Fruit fly (Drosophila melanogaster) Kc167 (cell line): ENCODE measurements around the gene CG12155.
A peak's percentile ranks its signal among the peaks of the same experiment; 100 is the strongest.

Source experiments
- Myc ChIP-seq: fragments of >200 bp; optimal IDR thresholded peaks from 2 replicates; lab custom pipeline; 2017; ENCODE audit warnings: missing external identifiers
- Sin3A ChIP-seq: fragments of >200 bp; optimal IDR thresholded peaks from 2 replicates; lab custom pipeline; 2018; ENCODE audit warnings: missing external identifiers
- h ChIP-seq: fragments of >200 bp; optimal IDR thresholded peaks from 3 replicates; lab custom pipeline; 2018; ENCODE audit warnings: missing external identifiers
- insv ChIP-seq: fragments of >200 bp; optimal IDR thresholded peaks from 3 replicates; lab custom pipeline; 2018; ENCODE audit warnings: missing external identifiers
- psq ChIP-seq: fragments of >200 bp; optimal IDR thresholded peaks from 2 replicates; lab custom pipeline; 2017; ENCODE audit warnings: missing external identifiers
- ttk ChIP-seq: sonication (Bioruptor generic); optimal IDR thresholded peaks from 2 replicates; lab custom pipeline; 2017; ENCODE audit warnings: missing external identifiers

The CG12155 gene

DNA sequence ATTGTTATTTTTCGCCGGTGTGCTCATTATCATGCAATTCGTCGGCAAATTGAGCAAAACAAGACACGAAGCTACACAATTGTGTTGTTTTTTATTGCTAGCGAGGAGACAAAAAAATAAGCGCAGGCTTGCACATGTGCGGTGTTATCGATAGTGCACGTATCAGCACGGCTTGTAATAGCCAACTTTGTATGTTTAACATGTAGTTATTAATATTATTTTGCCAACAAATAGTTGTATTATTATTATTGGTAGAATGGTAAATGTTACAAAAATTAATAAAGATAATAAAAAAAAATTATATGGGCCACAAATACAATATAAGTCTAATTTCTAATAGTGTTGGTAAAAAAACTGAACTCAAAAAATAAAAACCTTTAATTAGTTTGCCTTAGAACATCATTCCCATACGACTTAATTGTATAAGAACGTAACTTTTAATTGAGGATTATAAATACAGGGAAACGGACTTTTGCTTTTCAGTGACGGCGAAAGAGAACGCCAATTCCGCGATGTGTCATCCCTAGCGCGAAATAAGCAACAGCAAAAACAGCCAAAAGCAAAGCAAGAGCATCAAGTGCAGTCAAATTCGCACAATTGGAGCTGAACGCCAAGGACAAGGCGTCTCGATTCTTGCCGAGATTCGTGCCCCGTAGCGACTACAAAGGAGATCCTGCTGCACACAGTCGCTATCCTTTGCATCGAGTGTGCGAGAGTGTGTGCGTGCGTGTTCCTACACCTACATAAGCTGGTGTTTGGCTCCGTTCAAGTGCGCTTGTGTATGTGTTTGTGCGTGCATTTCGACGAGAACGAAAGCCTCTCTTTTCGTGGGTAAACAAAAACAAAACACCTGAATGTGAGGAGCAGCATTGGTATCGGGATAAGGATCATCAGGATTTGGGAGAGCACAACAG, at the start of gene CG12155, which contains the start of gene NELF-B:
TSS of gene CG12155 (plus strand) at position 505 of the 914 bp plus-strand sequence.
TSS of gene NELF-B (minus strand) at position 111 of the 914 bp plus-strand sequence.
- no peak for TF ChIP-seq Myc (lab: Kevin White, UChicago)
- peak; percentile 20 for TF ChIP-seq h (lab: Kevin White, UChicago)
- TF ChIP-seq insv (lab: Kevin White, UChicago): no peak
- no peak for TF ChIP-seq ttk (lab: Kevin White, UChicago)
- TF ChIP-seq psq (lab: Kevin White, UChicago): no peak
- TF ChIP-seq Sin3A (lab: Kevin White, UChicago): no peak

DNA sequence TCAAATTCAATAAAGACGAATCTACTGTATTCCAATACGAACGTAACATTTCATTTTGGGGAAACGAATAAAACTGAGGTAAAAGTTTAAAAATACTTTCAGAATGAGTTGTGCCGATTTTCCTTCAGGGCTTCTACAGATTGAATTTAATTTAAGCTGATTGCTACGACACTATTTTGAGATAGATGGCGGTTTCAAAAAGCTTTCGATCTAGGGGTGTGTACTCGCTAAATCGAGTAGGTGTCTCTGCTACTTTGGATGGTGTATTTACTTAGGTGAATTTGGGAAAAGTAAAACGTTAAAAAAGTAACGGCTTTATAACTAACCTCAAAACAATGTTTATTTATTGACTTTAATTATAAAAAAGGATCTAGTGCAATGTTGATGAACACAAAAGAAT, 49.7 kb upstream of the CG12155 start:
- TF ChIP-seq psq (lab: Kevin White, UChicago) (no peak), ttk (lab: Kevin White, UChicago) (no peak), Myc (lab: Kevin White, UChicago) (no peak), insv (lab: Kevin White, UChicago) (no peak), Sin3A (lab: Kevin White, UChicago) (no peak), h (lab: Kevin White, UChicago) (no peak)

DNA sequence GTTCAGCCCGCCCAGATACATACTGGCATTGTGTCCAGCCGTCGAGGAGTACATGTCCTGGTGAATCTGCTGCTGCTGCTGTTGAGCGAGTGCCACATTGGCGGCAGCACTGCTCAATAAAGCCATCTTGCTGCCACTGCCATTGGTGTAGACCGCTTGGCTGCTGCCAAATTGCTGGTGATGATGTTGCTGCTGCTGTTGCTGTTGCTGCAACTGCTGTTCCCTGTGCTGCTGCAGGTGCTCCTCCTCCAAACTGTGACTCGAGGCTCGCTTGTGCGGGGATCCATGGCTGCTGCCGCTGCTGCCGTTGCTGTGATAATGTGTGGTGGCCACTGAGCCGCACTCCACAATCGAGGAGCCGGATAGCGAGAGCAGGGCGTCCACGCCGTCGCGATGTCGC, 42.5 kb upstream of the CG12155 start:
- TF ChIP-seq Sin3A (lab: Kevin White, UChicago) (no peak), insv (lab: Kevin White, UChicago) (no peak), ttk (lab: Kevin White, UChicago) (no peak), Myc (lab: Kevin White, UChicago) (no peak), h (lab: Kevin White, UChicago) (no peak), psq (lab: Kevin White, UChicago) (no peak)

DNA sequence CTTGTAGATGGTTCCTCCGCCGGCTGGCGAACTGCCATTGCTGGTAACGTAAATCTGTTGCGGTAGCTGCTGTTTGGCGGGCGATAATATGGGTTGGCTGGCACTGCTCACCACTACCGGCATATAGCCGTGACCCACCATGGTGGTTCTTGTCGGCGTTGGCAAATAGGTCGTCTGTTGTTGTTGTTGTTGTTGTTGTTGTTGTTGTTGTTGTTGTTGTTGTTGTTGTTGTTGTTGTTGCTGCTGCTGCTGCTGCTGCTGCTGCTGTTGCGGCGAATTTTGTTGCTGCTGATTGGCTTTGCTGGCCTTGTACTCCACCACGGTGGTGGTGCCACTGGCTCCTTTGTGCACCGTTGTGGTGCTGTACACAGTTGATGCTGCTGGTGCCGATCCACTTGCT, 39.7 kb upstream of the CG12155 start:
- no peak for TF ChIP-seq Myc (lab: Kevin White, UChicago)
- no peak for TF ChIP-seq ttk (lab: Kevin White, UChicago)
- no peak for TF ChIP-seq Sin3A (lab: Kevin White, UChicago)
- TF ChIP-seq h (lab: Kevin White, UChicago): no peak
- TF ChIP-seq insv (lab: Kevin White, UChicago): no peak
- TF ChIP-seq psq (lab: Kevin White, UChicago): no peak

DNA sequence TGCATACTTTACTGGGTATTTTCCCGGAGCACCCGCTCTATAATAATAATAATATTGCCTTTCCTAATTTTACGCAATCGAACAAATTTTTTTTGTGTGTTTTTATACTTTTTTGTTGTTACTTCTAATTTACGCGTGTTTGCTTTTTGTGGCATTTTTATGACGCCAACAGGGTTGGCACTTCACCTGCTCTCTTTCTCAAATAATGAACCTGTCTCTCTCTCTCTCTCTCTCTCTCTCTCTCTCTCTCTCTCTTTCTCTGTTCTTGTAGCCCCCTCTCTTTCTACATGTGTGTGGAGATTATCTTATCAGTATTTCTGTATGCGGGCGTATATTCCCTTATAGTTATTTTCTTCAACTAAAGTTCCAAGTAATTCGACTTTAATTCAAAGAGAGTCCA, 37.9 kb upstream of the CG12155 start:
- TF ChIP-seq psq (lab: Kevin White, UChicago) (no peak), ttk (lab: Kevin White, UChicago) (no peak), Sin3A (lab: Kevin White, UChicago) (no peak), insv (lab: Kevin White, UChicago) (no peak), h (lab: Kevin White, UChicago) (no peak), Myc (lab: Kevin White, UChicago) (no peak)

DNA sequence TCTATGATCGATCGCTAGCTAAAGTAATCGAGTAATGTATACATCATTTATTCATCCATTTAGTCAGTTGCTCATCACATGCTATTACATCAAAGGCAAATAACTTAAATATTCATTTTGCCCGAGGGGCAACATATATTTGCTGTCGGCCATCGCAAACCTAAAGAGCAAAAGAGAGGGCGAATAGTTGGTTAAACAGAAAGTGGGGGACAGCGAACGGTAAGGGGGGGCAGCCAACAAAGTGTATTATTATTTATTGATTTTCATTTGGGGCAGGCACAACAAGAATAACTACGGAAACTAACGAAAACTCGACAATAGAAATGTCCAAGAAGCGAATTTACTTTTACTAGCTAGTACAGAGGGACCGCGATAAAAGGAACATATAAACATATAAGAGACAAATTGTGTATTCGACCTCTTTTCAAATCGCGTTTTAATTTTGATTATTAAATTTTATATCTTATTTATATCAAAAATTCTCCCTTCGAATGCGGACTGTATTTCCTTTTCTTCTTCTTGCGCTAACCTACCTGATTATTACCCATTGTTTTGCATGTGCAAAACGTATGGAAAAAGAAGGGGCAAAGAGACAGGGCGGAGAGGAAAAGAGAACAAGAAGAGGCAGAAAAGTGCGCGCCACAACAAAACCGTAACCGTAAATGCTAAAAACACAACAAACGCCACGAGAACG, 37.2 kb upstream of the CG12155 start:
- TF ChIP-seq ttk (lab: Kevin White, UChicago): no peak
- no peak for TF ChIP-seq insv (lab: Kevin White, UChicago)
- no peak for TF ChIP-seq Sin3A (lab: Kevin White, UChicago)
- no peak for TF ChIP-seq h (lab: Kevin White, UChicago)
- TF ChIP-seq psq (lab: Kevin White, UChicago): no peak

DNA sequence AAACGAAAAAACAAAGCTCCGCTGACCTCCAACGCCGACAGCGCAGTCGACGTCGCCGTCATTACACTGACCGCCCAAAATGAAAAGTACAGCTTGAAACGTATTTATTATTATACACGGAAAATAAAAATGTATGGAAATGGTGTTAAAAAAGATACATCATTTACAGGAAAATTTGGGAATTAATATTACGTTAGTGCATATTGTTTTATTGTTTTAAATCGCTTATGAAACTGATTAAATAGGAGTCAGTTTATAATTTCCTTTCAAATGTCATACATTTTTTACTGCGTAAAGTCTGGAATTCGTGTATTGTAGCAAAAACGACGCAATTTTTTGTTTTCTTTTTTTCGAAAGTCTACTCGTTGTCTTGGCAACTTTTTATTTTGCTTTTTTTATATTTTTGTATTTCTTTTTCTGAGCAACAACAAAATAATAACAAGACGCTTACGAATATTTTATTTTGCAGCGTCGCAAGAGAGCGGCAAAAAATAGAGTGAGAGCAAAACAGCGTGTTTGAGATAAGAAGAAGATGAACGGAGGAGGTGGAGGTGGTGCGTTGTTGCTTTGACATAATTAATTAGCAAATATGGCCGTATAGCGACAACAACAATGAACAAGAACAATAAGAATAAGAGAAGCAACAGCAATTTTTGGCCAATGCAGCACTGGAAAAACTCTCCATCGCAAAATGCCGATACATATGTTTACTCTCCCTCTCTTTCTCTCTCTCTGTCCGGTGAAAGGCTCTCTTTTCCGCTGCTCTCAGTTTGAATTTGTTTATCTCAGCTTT, 36.4 kb upstream of the CG12155 start:
- no peak for TF ChIP-seq ttk (lab: Kevin White, UChicago)
- TF ChIP-seq insv (lab: Kevin White, UChicago): no peak

DNA sequence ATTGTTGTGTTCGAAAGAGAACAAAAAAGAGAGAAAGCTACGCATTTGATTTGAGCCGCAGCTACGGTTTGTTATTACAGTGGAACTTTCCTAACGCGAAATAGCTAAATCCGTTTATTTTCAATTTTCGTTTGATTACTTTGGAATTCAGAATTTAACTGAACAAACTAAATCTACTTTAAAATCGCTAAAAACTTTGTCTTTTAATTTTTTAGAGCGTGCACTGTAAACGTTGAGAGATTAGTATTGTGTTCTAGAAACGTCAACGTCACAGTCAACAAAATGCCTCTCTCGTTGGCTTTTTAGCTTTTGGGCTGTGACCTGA, 35.9 kb upstream of the CG12155 start:
- TF ChIP-seq h (lab: Kevin White, UChicago) (no peak), insv (lab: Kevin White, UChicago) (no peak), Myc (lab: Kevin White, UChicago) (no peak), Sin3A (lab: Kevin White, UChicago) (no peak), psq (lab: Kevin White, UChicago) (no peak), ttk (lab: Kevin White, UChicago) (no peak)

DNA sequence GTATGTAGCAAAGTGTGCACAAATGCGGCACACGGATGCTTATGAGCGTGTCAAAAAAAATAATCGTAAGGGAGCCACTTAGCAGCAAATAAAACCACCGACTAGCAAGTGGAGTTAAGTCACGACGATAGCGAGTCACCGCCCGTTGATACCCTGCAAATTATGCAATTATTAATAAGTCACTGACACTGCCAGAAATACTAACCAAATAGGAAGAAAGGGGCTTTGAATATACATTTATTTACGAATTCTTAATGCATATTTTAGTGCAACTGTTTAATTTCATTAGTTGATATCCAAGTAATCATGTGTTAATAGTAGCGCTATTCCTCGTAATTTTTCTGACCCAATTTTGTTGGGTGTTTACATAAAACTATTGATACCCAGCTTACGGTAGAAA, 35.1 kb upstream of the CG12155 start:
- TF ChIP-seq psq (lab: Kevin White, UChicago) (no peak), Myc (lab: Kevin White, UChicago) (no peak), h (lab: Kevin White, UChicago) (no peak)

DNA sequence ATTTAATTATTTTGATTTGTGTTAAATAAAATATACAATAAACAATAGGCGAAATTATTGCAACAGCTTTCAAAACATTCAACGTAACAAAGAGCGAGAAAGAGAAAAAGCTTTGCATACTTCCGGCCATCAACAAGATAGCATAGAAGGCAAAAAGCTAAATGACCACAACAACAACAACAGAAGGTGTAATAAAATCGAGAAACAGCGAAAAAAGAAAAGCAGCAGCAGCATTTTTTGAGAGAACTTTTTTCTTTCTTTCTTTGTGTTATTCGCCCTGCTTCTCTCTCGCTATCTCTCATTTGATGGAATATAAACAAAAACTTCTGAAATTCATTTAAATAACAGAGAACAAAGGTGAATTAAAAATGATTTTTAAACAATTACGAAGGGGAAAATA, 34.3 kb upstream of the CG12155 start:
- no peak for TF ChIP-seq insv (lab: Kevin White, UChicago)
- TF ChIP-seq ttk (lab: Kevin White, UChicago): no peak
- no peak for TF ChIP-seq Sin3A (lab: Kevin White, UChicago)
- no peak for TF ChIP-seq Myc (lab: Kevin White, UChicago)
- TF ChIP-seq psq (lab: Kevin White, UChicago): no peak
- no peak for TF ChIP-seq h (lab: Kevin White, UChicago)

DNA sequence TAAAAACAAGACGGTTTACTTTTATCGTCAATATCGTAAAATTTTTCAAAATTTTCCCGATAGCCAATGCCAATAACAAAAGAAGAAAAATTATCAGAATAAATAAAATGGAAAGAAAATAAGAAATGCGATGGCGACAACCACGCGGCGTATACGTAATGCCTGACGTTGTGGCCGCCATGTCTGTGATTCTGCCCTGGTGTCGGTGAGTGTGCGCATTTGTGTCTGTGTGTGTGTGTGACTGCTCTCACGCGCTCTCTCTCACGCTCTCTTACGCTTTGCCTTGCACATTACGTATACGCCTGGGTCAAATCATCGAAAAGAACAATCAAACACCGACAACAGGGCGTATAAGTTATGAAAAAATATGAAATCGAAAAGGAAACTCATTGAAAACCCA, 33.7 kb upstream of the CG12155 start:
- TF ChIP-seq Myc (lab: Kevin White, UChicago) (no peak), psq (lab: Kevin White, UChicago) (no peak), insv (lab: Kevin White, UChicago) (no peak), ttk (lab: Kevin White, UChicago) (no peak), Sin3A (lab: Kevin White, UChicago) (no peak), h (lab: Kevin White, UChicago) (no peak)
